Fruit fly (Drosophila melanogaster) whole organism, embryonic: Measurements from ENCODE around the gene Nckx30C.

Experiments
- Abd-B ChIP-seq: fragments of 200-800 bp; sonication (Bioruptor generic); optimal IDR thresholded peaks from 2 replicates; lab custom pipeline; 2018; ENCODE audit warnings: missing biosample characterization, mild to moderate bottlenecking, missing genetic modification characterization, moderate library complexity
- BEAF-32 ChIP-seq: fragments of 200-800 bp; sonication (Bioruptor generic); optimal IDR thresholded peaks from 3 replicates; lab custom pipeline; 2017; ENCODE audit warnings: missing biosample characterization, missing genetic modification characterization, mild to moderate bottlenecking, moderate library complexity, missing genetic modification reagents
- Blimp-1 ChIP-seq: fragments of 200-800 bp; sonication (Bioruptor generic); optimal IDR thresholded peaks from 3 replicates; lab custom pipeline; 2018; ENCODE audit warnings: missing biosample characterization, missing genetic modification characterization, mild to moderate bottlenecking, moderate library complexity, missing genetic modification reagents
- BtbVII ChIP-seq: fragments of 200-800 bp; sonication (Bioruptor generic); optimal IDR thresholded peaks from 3 replicates; lab custom pipeline; 2017; ENCODE audit warnings: missing biosample characterization, mild to moderate bottlenecking, missing genetic modification characterization
- CG10147 ChIP-seq: fragments of 200-800 bp; sonication (Bioruptor generic); optimal IDR thresholded peaks from 2 replicates; lab custom pipeline; 2019; ENCODE audit warnings: missing biosample characterization, mild to moderate bottlenecking, missing genetic modification characterization, moderate library complexity
- CG10209 ChIP-seq: fragments of 200-800 bp; sonication (Bioruptor generic); optimal IDR thresholded peaks from 3 replicates; lab custom pipeline; 2017; ENCODE audit warnings: missing biosample characterization, mild to moderate bottlenecking, missing genetic modification characterization, missing genetic modification reagents
- CG11247 ChIP-seq: fragments of 200-800 bp; sonication (Bioruptor generic); IDR thresholded peaks from 2 replicates; pipeline ENCODE4 v1.3.6; 2022; ENCODE audit warnings: missing biosample characterization, missing genetic modification characterization
- CG12219 ChIP-seq: fragments of 200-800 bp; sonication (Bioruptor generic); optimal IDR thresholded peaks from 3 replicates; lab custom pipeline; 2018; ENCODE audit warnings: missing biosample characterization, mild to moderate bottlenecking, missing genetic modification characterization
- CG12659 ChIP-seq: fragments of 200-800 bp; sonication (Bioruptor generic); optimal IDR thresholded peaks from 3 replicates; lab custom pipeline; 2017; ENCODE audit warnings: mild to moderate bottlenecking, missing biosample characterization, missing genetic modification reagents, missing genetic modification characterization
- CG12744 ChIP-seq: fragments of 200-800 bp; sonication (Bioruptor generic); optimal IDR thresholded peaks from 2 replicates; lab custom pipeline; 2016; ENCODE audit warnings: missing biosample characterization, missing genetic modification characterization
- CG17359 ChIP-seq: fragments of 200-800 bp; sonication (Bioruptor generic); optimal IDR thresholded peaks from 3 replicates; lab custom pipeline; 2018; ENCODE audit warnings: missing biosample characterization, mild to moderate bottlenecking, missing genetic modification characterization, moderate library complexity
- CG18011 ChIP-seq: fragments of 200-800 bp; sonication (Bioruptor generic); optimal IDR thresholded peaks from 2 replicates; lab custom pipeline; 2017; ENCODE audit warnings: missing biosample characterization, missing genetic modification characterization, mild to moderate bottlenecking, moderate library complexity, missing genotype
- CG18262 ChIP-seq: fragments of 200-800 bp; optimal IDR thresholded peaks from 3 replicates; lab custom pipeline; 2019; ENCODE audit warnings: missing biosample characterization, mild to moderate bottlenecking, missing genetic modification characterization, moderate library complexity
- CG2678 ChIP-seq: fragments of 200-800 bp; sonication (Bioruptor generic); optimal IDR thresholded peaks from 3 replicates; lab custom pipeline; 2019; ENCODE audit warnings: missing biosample characterization, mild to moderate bottlenecking, missing genetic modification characterization, moderate library complexity
- CG30020 ChIP-seq: fragments of 200-800 bp; optimal IDR thresholded peaks from 2 replicates; lab custom pipeline; 2019; ENCODE audit warnings: missing biosample characterization, mild to moderate bottlenecking, missing genetic modification characterization, moderate library complexity
- CG3065 ChIP-seq: fragments of 200-800 bp; sonication (Bioruptor generic); optimal IDR thresholded peaks from 2 replicates; lab custom pipeline; 2016; ENCODE audit warnings: missing biosample characterization, missing genetic modification characterization
- CG7963 ChIP-seq: fragments of 200-800 bp; sonication (Bioruptor generic); IDR thresholded peaks from 3 replicates; pipeline ENCODE4 v1.3.6; 2022; ENCODE audit warnings: missing biosample characterization, missing genetic modification characterization; ENCODE audit not compliant: partially characterized antibody
- D ChIP-seq, 2 experiments: fragments of 200-800 bp in 1 of 2; fragments of >200 bp in 1 of 2; sonication (Bioruptor generic) in 1 of 2; optimal IDR thresholded peaks; 2 replicates in 1 of 2; 3 replicates in 1 of 2; lab custom pipeline; 2017; ENCODE audit warnings: mild to moderate bottlenecking in 1 of 2, missing biosample characterization in 1 of 2, missing genetic modification characterization in 1 of 2, missing genetic modification reagents in 1 of 2
- Dip2 ChIP-seq: fragments of 200-800 bp; sonication (Bioruptor generic); IDR thresholded peaks from 2 replicates; pipeline ENCODE4 v1.3.6; 2022; ENCODE audit warnings: missing biosample characterization, missing genetic modification characterization
- E2f1 ChIP-seq: fragments of 200-800 bp; sonication (Bioruptor generic); IDR thresholded peaks from 2 replicates; pipeline ENCODE4 v1.3.6; 2022; ENCODE audit warnings: missing biosample characterization, missing genetic modification characterization
- Elba2 ChIP-seq: fragments of 200-800 bp; sonication (Bioruptor generic); optimal IDR thresholded peaks from 3 replicates; lab custom pipeline; 2016; ENCODE audit warnings: missing biosample characterization, missing genetic modification characterization
- Fer1 ChIP-seq: fragments of 200-800 bp; sonication (Bioruptor generic); optimal IDR thresholded peaks from 2 replicates; lab custom pipeline; 2017; ENCODE audit warnings: missing biosample characterization, mild to moderate bottlenecking, missing genetic modification characterization
- HLH4C ChIP-seq: fragments of 200-800 bp; sonication (Bioruptor generic); IDR thresholded peaks from 3 replicates; pipeline ENCODE4 v1.3.6; 2022; ENCODE audit warnings: missing biosample characterization, missing genetic modification characterization; ENCODE audit not compliant: partially characterized antibody
- Hmr ChIP-seq: fragments of 200-800 bp; sonication (Bioruptor generic); optimal IDR thresholded peaks from 3 replicates; lab custom pipeline; 2017; ENCODE audit warnings: mild to moderate bottlenecking, missing biosample characterization, missing genetic modification reagents, missing genetic modification characterization
- Hr51 ChIP-seq, 2 experiments: fragments of 200-800 bp; sonication (Bioruptor generic); optimal IDR thresholded peaks; 2 replicates in 1 of 2; 3 replicates in 1 of 2; lab custom pipeline; 2016 to 2018; ENCODE audit warnings: missing biosample characterization in 2 of 2, missing genetic modification characterization in 2 of 2, mild to moderate bottlenecking in 1 of 2, moderate library complexity in 1 of 2
- Hsf ChIP-seq: fragments of 200-800 bp; sonication (Bioruptor generic); optimal IDR thresholded peaks from 3 replicates; lab custom pipeline; 2016; ENCODE audit warnings: missing biosample characterization, missing genetic modification characterization
- Lhr ChIP-seq: fragments of 200-800 bp; sonication (Bioruptor generic); optimal IDR thresholded peaks from 3 replicates; lab custom pipeline; 2017; ENCODE audit warnings: mild to moderate bottlenecking, missing biosample characterization, missing genetic modification reagents, missing genetic modification characterization
- MTF-1 ChIP-seq: fragments of 200-800 bp; sonication (Bioruptor generic); optimal IDR thresholded peaks from 2 replicates; lab custom pipeline; 2018; ENCODE audit warnings: missing biosample characterization, mild to moderate bottlenecking, missing genetic modification characterization, borderline replicate concordance
- Med ChIP-seq: fragments of 200-800 bp; sonication (Bioruptor generic); peaks from one replicate; lab custom pipeline; 2016; ENCODE audit warnings: missing biosample characterization, missing genetic modification characterization, mild to moderate bottlenecking, inconsistent platforms, moderate library complexity
- NC2α ChIP-seq: fragments of 200-800 bp; sonication (Bioruptor generic); optimal IDR thresholded peaks from 2 replicates; lab custom pipeline; 2016; ENCODE audit warnings: missing biosample characterization, missing genetic modification characterization
- NC2β ChIP-seq: fragments of 200-800 bp; sonication (Bioruptor generic); optimal IDR thresholded peaks from 2 replicates; lab custom pipeline; 2016; ENCODE audit warnings: missing biosample characterization, missing genetic modification characterization
- Nf-YC ChIP-seq: fragments of 200-800 bp; optimal IDR thresholded peaks from 3 replicates; lab custom pipeline; 2019; ENCODE audit warnings: missing biosample characterization, mild to moderate bottlenecking, missing genetic modification characterization, moderate library complexity
- Pdp1 ChIP-seq, 2 experiments: fragments of 200-800 bp; sonication (Bioruptor generic); optimal IDR thresholded peaks; 3 replicates each; lab custom pipeline; 2016; ENCODE audit warnings: missing biosample characterization in 2 of 2, missing genetic modification characterization in 2 of 2, mild to moderate bottlenecking in 1 of 2, moderate library complexity in 1 of 2
- Tbp ChIP-seq: fragments of >200 bp; optimal IDR thresholded peaks from 2 replicates; lab custom pipeline; 2018; ENCODE audit warnings: missing biosample characterization, missing genetic modification characterization
- Xbp1 ChIP-seq: fragments of 200-800 bp; sonication (Bioruptor generic); optimal IDR thresholded peaks from 3 replicates; lab custom pipeline; 2016; ENCODE audit warnings: missing biosample characterization, mild to moderate bottlenecking, missing genetic modification characterization
- aop ChIP-seq: fragments of 200-800 bp; sonication (Bioruptor generic); IDR thresholded peaks from 2 replicates; pipeline ENCODE4 v1.3.6; 2022; ENCODE audit warnings: missing biosample characterization, missing genetic modification characterization
- croc ChIP-seq: fragments of 200-800 bp; sonication (Bioruptor generic); conservative IDR thresholded peaks from 3 replicates; pipeline ENCODE4 v1.3.6; 2022; ENCODE audit warnings: missing biosample characterization, missing genetic modification characterization
- cwo ChIP-seq: fragments of 200-800 bp; sonication (Bioruptor generic); optimal IDR thresholded peaks from 3 replicates; lab custom pipeline; 2017; ENCODE audit warnings: missing biosample characterization, missing genetic modification characterization, mild to moderate bottlenecking, moderate library complexity, missing genetic modification reagents
- fd96Cb ChIP-seq: fragments of 200-800 bp; sonication (Bioruptor generic); optimal IDR thresholded peaks from 2 replicates; lab custom pipeline; 2018; ENCODE audit warnings: missing biosample characterization, mild to moderate bottlenecking, missing genetic modification characterization, moderate library complexity
- grn ChIP-seq: fragments of 200-800 bp; sonication (Bioruptor generic); optimal IDR thresholded peaks from 3 replicates; lab custom pipeline; 2017; ENCODE audit warnings: missing biosample characterization, missing genetic modification characterization
- gro ChIP-seq: fragments of 200-800 bp; sonication (Bioruptor generic); optimal IDR thresholded peaks from 2 replicates; lab custom pipeline; 2016; ENCODE audit warnings: missing biosample characterization, missing genetic modification characterization
- inv ChIP-seq: fragments of 200-800 bp; sonication (Bioruptor generic); IDR thresholded peaks from 2 replicates; pipeline ENCODE4 v1.3.6; 2022; ENCODE audit warnings: missing biosample characterization, missing genetic modification characterization; ENCODE audit not compliant: partially characterized antibody
- kni ChIP-seq: fragments of 200-800 bp; sonication (Bioruptor generic); optimal IDR thresholded peaks from 3 replicates; lab custom pipeline; 2017; ENCODE audit warnings: mild to moderate bottlenecking, missing biosample characterization, missing genetic modification reagents, missing genetic modification characterization
- lmd ChIP-seq: fragments of 200-800 bp; sonication (Bioruptor generic); IDR thresholded peaks from 2 replicates; pipeline ENCODE4 v1.3.6; 2022; ENCODE audit warnings: missing biosample characterization, missing genetic modification characterization
- lov ChIP-seq, 2 experiments: fragments of 200-800 bp in 1 of 2; fragments of >200 bp in 1 of 2; sonication (Bioruptor generic) in 1 of 2; IDR thresholded peaks in 1 of 2; optimal IDR thresholded peaks in 1 of 2; 2 replicates in 1 of 2; 3 replicates in 1 of 2; pipeline versions ENCODE4 v1.3.6 to Lab custom; 2017 to 2022; ENCODE audit warnings: missing biosample characterization in 1 of 2, missing genetic modification characterization in 1 of 2
- salm ChIP-seq: fragments of 200-800 bp; sonication (Bioruptor generic); optimal IDR thresholded peaks from 2 replicates; lab custom pipeline; 2018; ENCODE audit warnings: missing biosample characterization, mild to moderate bottlenecking, missing genetic modification characterization
- slbo ChIP-seq: fragments of 200-800 bp; sonication (Bioruptor generic); IDR thresholded peaks from 2 replicates; pipeline ENCODE4 v1.3.6; 2022; ENCODE audit warnings: missing biosample characterization, missing genetic modification characterization

The Nckx30C gene

DNA sequence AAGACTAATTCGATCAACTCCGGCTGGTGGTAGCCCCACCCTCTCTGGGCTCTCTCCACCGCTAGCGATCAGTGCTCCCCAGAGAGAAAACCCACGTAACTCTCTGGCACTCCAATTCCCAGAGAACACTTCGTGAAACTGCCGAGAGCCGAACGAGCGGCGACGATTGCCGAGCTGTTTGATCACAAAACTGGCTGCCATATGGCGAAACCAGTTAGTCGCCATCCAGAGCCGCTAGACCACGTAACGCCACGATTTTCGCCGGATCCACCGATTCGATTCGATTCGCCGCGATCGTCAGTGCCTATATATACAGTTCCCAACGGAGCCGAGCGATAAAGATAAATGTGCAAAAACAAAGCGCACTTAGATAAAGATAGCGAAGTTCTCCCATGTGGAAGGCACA is 35.9 kb upstream of the Nckx30C start, which contains the start of gene IP3K1 (continued):
- peak in 1 of 2 experiments; percentile 80 for TF ChIP-seq Pdp1 (GFP tag; optimal IDR thresholded peaks at IDR 0.05; lab: Kevin White, UChicago)
- TF ChIP-seq Lhr (GFP tag; lab: Kevin White, UChicago): no peak
- peak; percentile 43 for TF ChIP-seq MTF-1 (GFP tag; lab: Kevin White, UChicago)
- TF ChIP-seq NC2β (GFP tag; lab: Kevin White, UChicago): peak; percentile 16
- peak; percentile 26 for TF ChIP-seq CG17359 (tag; lab: Kevin White, UChicago)
- no peak for TF ChIP-seq lov (optimal IDR thresholded peaks at IDR 0.05; lab: Kevin White, UChicago)
- TF ChIP-seq lov (GFP tag; IDR thresholded peaks at IDR 0.05; lab: Robert Waterston, UW): no peak; the same call in 2 of the 3 replicates
- TF ChIP-seq Hmr (GFP tag; lab: Kevin White, UChicago): peak; percentile 51
- peak; percentile 8 for TF ChIP-seq Blimp-1 (GFP tag; lab: Kevin White, UChicago)
- TF ChIP-seq CG10147: peak; percentile 20
- TF ChIP-seq Hsf (GFP tag; lab: Kevin White, UChicago): no peak
- TF ChIP-seq CG18011 (GFP tag; lab: Kevin White, UChicago): no peak
- TF ChIP-seq aop: no peak
- no peak for TF ChIP-seq Tbp (GFP tag; lab: Kevin White, UChicago)
- peak; percentile 50 for TF ChIP-seq cwo
- TF ChIP-seq Hr51 (GFP tag; optimal IDR thresholded peaks at IDR 0.05; lab: Kevin White, UChicago): no peak
- TF ChIP-seq CG12744 (GFP tag; lab: Kevin White, UChicago): peak; percentile 16
- TF ChIP-seq Abd-B (GFP tag; lab: Kevin White, UChicago): no peak
- peak; percentile 30; the same call in 1 of the 2 replicates for TF ChIP-seq E2f1
- peak; percentile 76 for TF ChIP-seq Fer1
- TF ChIP-seq CG12659 (GFP tag; lab: Kevin White, UChicago): peak; percentile 15
- peak; percentile 55 for TF ChIP-seq slbo (GFP tag; lab: Robert Waterston, UW)
- peak; percentile 82 for TF ChIP-seq gro (GFP tag; lab: Kevin White, UChicago)
- peak; percentile 43 for TF ChIP-seq salm (tag; lab: Kevin White, UChicago)
- peak; percentile 24 for TF ChIP-seq CG12219 (GFP tag; lab: Kevin White, UChicago)
- TF ChIP-seq inv (GFP tag; lab: Robert Waterston, UW): peak; percentile 39; the same call in 1 of the 2 replicates
- peak; percentile 35; the same call in 1 of the 3 replicates for TF ChIP-seq HLH4C
- TF ChIP-seq Med (GFP tag; lab: Kevin White, UChicago): peak; percentile 93
- TF ChIP-seq Dip2 (GFP tag; lab: Robert Waterston, UW): no peak
- TF ChIP-seq kni (GFP tag; lab: Kevin White, UChicago): peak; percentile 66
- TF ChIP-seq CG3065: no peak
- TF ChIP-seq lmd (GFP tag; lab: Robert Waterston, UW): peak; percentile 15; the same call in 1 of the 2 replicates
- peak; percentile 62 for TF ChIP-seq BtbVII
- no peak for TF ChIP-seq CG30020
- TF ChIP-seq BEAF-32 (GFP tag; lab: Kevin White, UChicago): no peak
- peak; percentile 22 for TF ChIP-seq CG18262 (tag; lab: Kevin White, UChicago)
- no peak for TF ChIP-seq fd96Cb (tag; lab: Kevin White, UChicago)
- peak; percentile 48; the same call in 1 of the 2 replicates for TF ChIP-seq CG11247 (GFP tag; lab: Robert Waterston, UW)
- peak; percentile 60 for TF ChIP-seq grn (GFP tag; lab: Kevin White, UChicago)
- TF ChIP-seq Nf-YC (tag; lab: Kevin White, UChicago): peak; percentile 56
- no peak for TF ChIP-seq Elba2 (GFP tag; lab: Kevin White, UChicago)
- no peak for TF ChIP-seq CG10209
- TF ChIP-seq Xbp1 (GFP tag; lab: Kevin White, UChicago): peak; percentile 29
- TF ChIP-seq D (optimal IDR thresholded peaks at IDR 0.05; lab: Kevin White, UChicago): no peak
- TF ChIP-seq D (GFP tag; optimal IDR thresholded peaks at IDR 0.05; lab: Kevin White, UChicago): no peak
- TF ChIP-seq NC2α: peak; percentile 28
- no peak for TF ChIP-seq croc (GFP tag; lab: Robert Waterston, UW)
- TF ChIP-seq CG7963 (GFP tag; lab: Robert Waterston, UW): peak; percentile 52; the same call in 1 of the 3 replicates
- peak; percentile 35 for TF ChIP-seq CG2678 (tag; lab: Kevin White, UChicago)
